Worm (Caenorhabditis elegans) whole organism, early embryonic: Measurements from ENCODE around the gene grl-18.

Source experiments
- B0310.2 ChIP-seq: sonication (generic microtip); optimal IDR thresholded peaks from 2 replicates; lab custom pipeline; 2016; ENCODE audit warnings: mild to moderate bottlenecking, missing genetic modification characterization, missing compliant biosample characterization
- aly-1 ChIP-seq: sonication (generic microtip); optimal IDR thresholded peaks from 2 replicates; lab custom pipeline; 2016; ENCODE audit warnings: missing genetic modification characterization, missing compliant biosample characterization
- ama-1 ChIP-seq: fragments of 150-350 bp; optimal IDR thresholded peaks from 2 replicates; lab custom pipeline; 2014
- ceh-13 ChIP-seq: fragments of 200-800 bp; sonication (Bioruptor generic); optimal IDR thresholded peaks from 2 replicates; lab custom pipeline; 2018; ENCODE audit warnings: mild to moderate bottlenecking, missing genetic modification characterization, missing compliant biosample characterization
- ceh-36 ChIP-seq: sonication (generic microtip); optimal IDR thresholded peaks from 2 replicates; lab custom pipeline; 2016; ENCODE audit warnings: missing genetic modification characterization, inconsistent platforms, missing compliant biosample characterization
- ets-7 ChIP-seq: sonication (generic microtip); optimal IDR thresholded peaks from 2 replicates; lab custom pipeline; 2016; ENCODE audit warnings: missing genotype, missing genetic modification characterization, missing compliant biosample characterization
- flt-1 ChIP-seq: fragments of 200-800 bp; sonication (Bioruptor generic); IDR thresholded peaks from 2 replicates; pipeline ENCODE4 v1.3.6; 2022; ENCODE audit warnings: missing genetic modification characterization, missing compliant biosample characterization
- hmbx-1 ChIP-seq: sonication (generic microtip); optimal IDR thresholded peaks from 2 replicates; lab custom pipeline; 2016; ENCODE audit warnings: mild to moderate bottlenecking, missing genetic modification characterization, missing compliant biosample characterization
- hmg-4 ChIP-seq: fragments of 200-800 bp; sonication (Bioruptor generic); optimal IDR thresholded peaks from 2 replicates; lab custom pipeline; 2018; ENCODE audit warnings: mild to moderate bottlenecking, missing genetic modification characterization, missing compliant biosample characterization
- pes-1 ChIP-seq: fragments of 200-800 bp; sonication (Bioruptor generic); IDR thresholded peaks from 2 replicates; pipeline ENCODE4 v1.3.6; 2022; ENCODE audit warnings: missing genetic modification reagents, missing genetic modification characterization, missing compliant biosample characterization
- sea-1 ChIP-seq: fragments of 200-800 bp; sonication (Bioruptor generic); conservative IDR thresholded peaks from 2 replicates; pipeline ENCODE4 v1.3.6; 2022; ENCODE audit warnings: missing genetic modification characterization, missing compliant biosample characterization
- tbx-11 ChIP-seq: fragments of 200-800 bp; sonication (Bioruptor generic); IDR thresholded peaks from 2 replicates; pipeline ENCODE4 v1.3.6; 2022; ENCODE audit warnings: missing genetic modification characterization, missing compliant biosample characterization
- tra-4 ChIP-seq: sonication (generic microtip); optimal IDR thresholded peaks from 2 replicates; lab custom pipeline; 2017; ENCODE audit warnings: missing genetic modification characterization, missing compliant biosample characterization

- no peak for TF ChIP-seq hmbx-1 (tag; lab: Kevin White, UChicago)
- no peak for TF ChIP-seq ceh-36 (tag; lab: Kevin White, UChicago)
- TF ChIP-seq ama-1 (lab: Kevin White, UChicago) = no peak
- TF ChIP-seq tra-4 (tag; lab: Kevin White, UChicago) = no peak
- no peak for TF ChIP-seq flt-1
- no peak for TF ChIP-seq ceh-13 (GFP tag; lab: Kevin White, UChicago)
- TF ChIP-seq B0310.2 = no peak
- TF ChIP-seq sea-1 (GFP tag; lab: Robert Waterston, UW) = no peak
- TF ChIP-seq ets-7 (tag; lab: Kevin White, UChicago) = no peak
- no peak for TF ChIP-seq hmg-4 (GFP tag; lab: Kevin White, UChicago)
- no peak for TF ChIP-seq pes-1 (GFP tag; lab: Robert Waterston, UW)
- no peak for TF ChIP-seq tbx-11 (GFP tag; lab: Robert Waterston, UW)
- no peak for TF ChIP-seq aly-1 (tag; lab: Kevin White, UChicago)
These were observed 10.8 kb upstream of the grl-18 start for ce11 chrV:5499475-5499874.
